Fruit fly (Drosophila melanogaster): ENCODE measurements around the gene CG11760.

- no peak for TF ChIP-seq CG8478 (optimal IDR thresholded peaks at IDR 0.05)
- peak; percentile 45 to 51 for TF ChIP-seq CTCF (optimal IDR thresholded peaks at IDR 0.05)
Observed at dm6 chr3R:8747134-8747870, 28.3 kb downstream of the CG11760 start, which contains the start of the genes CG9801 and Nasp.
